Worm (Caenorhabditis elegans) whole organism, midembryonic: Measurements from ENCODE around the gene mxl-3.

Experiments used
- flt-1 ChIP-seq: fragments of 200-800 bp; sonication (Bioruptor generic); IDR thresholded peaks from 2 replicates; pipeline ENCODE4 v1.3.6; 2022; ENCODE audit warnings: missing genetic modification characterization, missing compliant biosample characterization
- tab-1 ChIP-seq: fragments of 200-800 bp; sonication (Bioruptor generic); IDR thresholded peaks from 2 replicates; pipeline ENCODE4 v1.3.6; 2022; ENCODE audit warnings: missing genetic modification characterization, missing compliant biosample characterization
- ztf-23 ChIP-seq: fragments of 200-800 bp; sonication (Bioruptor generic); IDR thresholded peaks from 2 replicates; pipeline ENCODE4 v1.3.6; 2022; ENCODE audit warnings: missing genetic modification reagents, missing genetic modification characterization, missing compliant biosample characterization

- TF ChIP-seq tab-1 (GFP tag; lab: Robert Waterston, UW) (no peak), flt-1 (no peak), ztf-23 (GFP tag; lab: Robert Waterston, UW) (no peak)
These were observed 1.1 kb downstream of the mxl-3 start for ce11 chrX:13349230-13350122.
